Worm (Caenorhabditis elegans) whole organism, L1 larva: ENCODE measurements around the gene ZK1098.3.

Source experiments
- blmp-1 ChIP-seq: fragments of 150-350 bp; optimal IDR thresholded peaks from 2 replicates; lab custom pipeline; 2014; ENCODE audit warnings: missing biosample characterization, missing genetic modification characterization
- ceh-8 ChIP-seq: fragments of 200-800 bp; sonication (Bioruptor generic); optimal IDR thresholded peaks from 2 replicates; lab custom pipeline; 2018; ENCODE audit warnings: mild to moderate bottlenecking, missing genetic modification characterization, moderate library complexity, missing compliant biosample characterization
- dpl-1 ChIP-seq, 3 experiments: fragments of 150-350 bp in 2 of 3; sonication (generic microtip) in 1 of 3; optimal IDR thresholded peaks; 2 replicates each; lab custom pipeline; 2014 to 2017; ENCODE audit warnings: missing biosample characterization in 3 of 3, missing genetic modification characterization in 3 of 3, missing genetic modification reagents in 3 of 3
- dsc-1 ChIP-seq: sonication (generic microtip); optimal IDR thresholded peaks from 2 replicates; lab custom pipeline; 2016; ENCODE audit warnings: mild to moderate bottlenecking, missing genetic modification characterization, missing compliant biosample characterization
- efl-1 ChIP-seq, 4 experiments: fragments of 150-350 bp; optimal IDR thresholded peaks in 3 of 4; peaks in 1 of 4; 1 replicate in 1 of 4; 2 replicates in 3 of 4; lab custom pipeline; 2014; ENCODE audit warnings: missing biosample characterization in 2 of 4, missing genetic modification characterization in 2 of 4, missing genetic modification reagents in 2 of 4
- elt-3 ChIP-seq, 6 experiments: fragments of 150-350 bp in 1 of 6; sonication (generic microtip); optimal IDR thresholded peaks; 2 replicates each; lab custom pipeline; 2017 to 2018; ENCODE audit warnings: missing biosample characterization in 6 of 6, missing genetic modification characterization in 6 of 6, inconsistent platforms in 1 of 6
- fkh-8 ChIP-seq: sonication (generic microtip); optimal IDR thresholded peaks from 2 replicates; lab custom pipeline; 2016; ENCODE audit warnings: mild to moderate bottlenecking, missing genetic modification characterization, missing compliant biosample characterization
- fos-1 ChIP-seq: fragments of 150-350 bp; optimal IDR thresholded peaks from 2 replicates; lab custom pipeline; 2014; ENCODE audit warnings: missing biosample characterization, missing genetic modification characterization
- hpl-2 ChIP-seq: fragments of 150-350 bp; optimal IDR thresholded peaks from 2 replicates; lab custom pipeline; 2014; ENCODE audit warnings: missing biosample characterization, missing genetic modification reagents, missing genetic modification characterization
- irx-1 ChIP-seq: sonication (generic microtip); optimal IDR thresholded peaks from 2 replicates; lab custom pipeline; 2016; ENCODE audit warnings: missing genetic modification characterization, missing compliant biosample characterization
- lin-13 ChIP-seq: fragments of 150-350 bp; optimal IDR thresholded peaks from 2 replicates; lab custom pipeline; 2014; ENCODE audit warnings: missing biosample characterization, missing genetic modification reagents, missing genetic modification characterization
- lin-14 ChIP-seq: fragments of 200-800 bp; sonication (Bioruptor generic); optimal IDR thresholded peaks from 2 replicates; lab custom pipeline; 2018; ENCODE audit warnings: mild to moderate bottlenecking, missing genetic modification characterization, moderate library complexity, missing compliant biosample characterization
- lin-15B ChIP-seq: fragments of 150-350 bp; sonication (generic microtip); optimal IDR thresholded peaks from 3 replicates; lab custom pipeline; 2014; ENCODE audit warnings: missing biosample characterization, missing genetic modification characterization
- lsy-2 ChIP-seq, 2 experiments: fragments of 150-350 bp; optimal IDR thresholded peaks; 2 replicates each; lab custom pipeline; 2014; ENCODE audit warnings: missing biosample characterization in 2 of 2, missing genetic modification characterization in 2 of 2
- mef-2 ChIP-seq: fragments of 150-350 bp; optimal IDR thresholded peaks from 2 replicates; lab custom pipeline; 2014; ENCODE audit warnings: missing biosample characterization, missing genetic modification characterization
- mep-1 ChIP-seq: fragments of 150-350 bp; optimal IDR thresholded peaks from 2 replicates; lab custom pipeline; 2014; ENCODE audit warnings: missing biosample characterization, missing genetic modification characterization
- nhr-11 ChIP-seq: fragments of 150-350 bp; optimal IDR thresholded peaks from 2 replicates; lab custom pipeline; 2014; ENCODE audit warnings: missing biosample characterization, missing genetic modification characterization
- nhr-76 ChIP-seq: sonication (generic microtip); optimal IDR thresholded peaks from 2 replicates; lab custom pipeline; 2017; ENCODE audit warnings: missing biosample characterization, missing genetic modification characterization
- nhr-84 ChIP-seq: sonication (generic microtip); optimal IDR thresholded peaks from 2 replicates; lab custom pipeline; 2017; ENCODE audit warnings: missing biosample characterization, missing genetic modification characterization
- nhr-85 ChIP-seq: sonication (generic microtip); peaks from one replicate; lab custom pipeline; 2016; ENCODE audit warnings: missing genetic modification characterization, inconsistent platforms, missing compliant biosample characterization
- pax-3 ChIP-seq: fragments of 200-800 bp; sonication (Bioruptor generic); optimal IDR thresholded peaks from 2 replicates; lab custom pipeline; 2018; ENCODE audit warnings: mild to moderate bottlenecking, missing genetic modification characterization, moderate library complexity, missing compliant biosample characterization
- snu-23 ChIP-seq: sonication (generic microtip); optimal IDR thresholded peaks from 2 replicates; lab custom pipeline; 2016; ENCODE audit warnings: missing genetic modification characterization, missing compliant biosample characterization
- tbx-2 ChIP-seq: sonication (generic microtip); optimal IDR thresholded peaks from 2 replicates; lab custom pipeline; 2016; ENCODE audit warnings: missing genetic modification characterization, missing compliant biosample characterization
- unc-86 ChIP-seq: sonication (generic microtip); optimal IDR thresholded peaks from 2 replicates; lab custom pipeline; 2016; ENCODE audit warnings: missing genetic modification characterization, missing compliant biosample characterization
- vab-15 ChIP-seq: sonication (generic microtip); optimal IDR thresholded peaks from 2 replicates; lab custom pipeline; 2017; ENCODE audit warnings: missing genotype, mild to moderate bottlenecking, missing genetic modification characterization, missing compliant biosample characterization
- xbp-1 ChIP-seq: sonication (generic microtip); optimal IDR thresholded peaks from 2 replicates; lab custom pipeline; 2016; ENCODE audit warnings: missing genetic modification characterization, missing compliant biosample characterization

Gene ZK1098.3

DNA sequence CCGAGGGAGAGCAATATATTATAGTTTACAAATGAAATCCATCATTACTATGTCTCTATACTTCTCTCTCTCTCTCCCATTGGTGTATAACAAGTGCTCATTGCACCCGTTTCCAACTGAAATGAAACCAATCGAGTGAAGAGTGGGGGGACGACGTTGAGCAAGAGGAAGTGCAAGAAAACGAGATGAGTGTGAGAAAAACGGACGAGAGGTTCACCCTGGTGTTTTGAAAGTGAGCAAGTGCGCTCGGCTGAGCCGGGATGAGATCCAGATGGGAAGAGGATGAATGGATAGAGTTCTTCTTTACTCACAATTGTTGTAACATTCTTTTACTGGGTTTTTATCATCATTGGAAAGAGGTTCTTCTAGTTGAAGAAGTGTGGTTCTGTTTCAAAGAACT, 54.8 kb downstream of the ZK1098.3 start (continued):
- TF ChIP-seq lin-15B: peak; percentile 37
- TF ChIP-seq unc-86 (tag; lab: Kevin White, UChicago): peak; percentile 20
- peak; percentile 24 for TF ChIP-seq snu-23 (GFP tag; lab: Kevin White, UChicago)
- TF ChIP-seq lin-14 (GFP tag; lab: Kevin White, UChicago): peak; percentile 76
- peak; percentile 19 for TF ChIP-seq irx-1 (tag; lab: Kevin White, UChicago)

DNA sequence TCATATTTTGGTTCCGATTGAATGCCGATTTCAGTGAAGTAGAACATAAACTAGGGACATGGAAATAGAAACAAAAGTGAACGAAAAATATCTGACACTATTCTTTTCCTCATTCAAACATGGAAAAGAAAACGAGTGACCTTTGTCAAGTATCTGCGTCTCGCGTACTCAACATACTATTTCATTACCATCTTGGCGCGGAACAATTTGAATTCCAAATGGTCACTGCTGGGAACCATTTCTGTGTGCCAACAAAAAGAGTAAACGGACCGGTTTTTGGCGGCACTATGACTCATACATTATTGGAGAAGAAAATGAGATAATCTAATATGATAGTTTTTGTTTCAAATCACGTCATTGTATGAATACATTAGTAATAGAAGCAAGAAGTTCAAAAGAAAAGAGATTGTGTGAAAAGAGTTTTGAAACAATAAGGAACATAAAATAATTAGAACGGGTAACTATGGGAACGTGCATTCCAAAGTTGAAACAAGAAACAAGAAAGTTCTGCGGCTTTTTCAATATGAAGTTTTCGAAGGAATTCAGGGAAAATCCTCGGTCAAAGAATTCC, 56.0 kb downstream of the ZK1098.3 start:
- TF ChIP-seq hpl-2 (GFP tag; lab: Kevin White, UChicago) (no peak), vab-15 (tag; lab: Kevin White, UChicago) (no peak), efl-1 (optimal IDR thresholded peaks at IDR 0.05; lab: Kevin White, UChicago) (no peak), efl-1 (GFP tag; optimal IDR thresholded peaks at IDR 0.05 in 1 of 2; lab: Kevin White, UChicago) (peak in 1 of 2 experiments; percentile 84), lin-13 (GFP tag; lab: Kevin White, UChicago) (peak; percentile 4), lin-14 (GFP tag; lab: Kevin White, UChicago) (peak; percentile 67), mep-1 (tag; lab: Kevin White, UChicago) (peak; percentile 37), nhr-76 (tag; lab: Kevin White, UChicago) (no peak), pax-3 (tag; lab: Kevin White, UChicago) (no peak), nhr-84 (tag; lab: Kevin White, UChicago) (no peak), elt-3 (tag; optimal IDR thresholded peaks at IDR 0.05; lab: Kevin White, UChicago) (no peak), mef-2 (tag; lab: Kevin White, UChicago) (no peak), nhr-11 (no peak), dsc-1 (no peak), fkh-8 (tag; lab: Kevin White, UChicago) (no peak), dpl-1 (GFP tag; optimal IDR thresholded peaks at IDR 0.05; lab: Kevin White, UChicago) (peak in 1 of 3 experiments; percentile 3), lsy-2 (tag; optimal IDR thresholded peaks at IDR 0.05; lab: Kevin White, UChicago) (peak in 1 of 2 experiments; percentile 6), nhr-85 (peak; percentile 51), fos-1 (tag; lab: Kevin White, UChicago) (no peak), ceh-8 (GFP tag; lab: Kevin White, UChicago) (no peak), snu-23 (GFP tag; lab: Kevin White, UChicago) (peak; percentile 7), blmp-1 (tag; lab: Kevin White, UChicago) (peak; percentile 39), xbp-1 (tag; lab: Kevin White, UChicago) (no peak), tbx-2 (tag; lab: Kevin White, UChicago) (no peak)
- TF ChIP-seq, all 84 proteins: peak for 9
